Fruit fly (Drosophila melanogaster): Measurements from ENCODE around the gene CG7352.
A peak's percentile ranks its signal among the peaks of the same experiment; 100 is the strongest.

Gene CG7352

DNA sequence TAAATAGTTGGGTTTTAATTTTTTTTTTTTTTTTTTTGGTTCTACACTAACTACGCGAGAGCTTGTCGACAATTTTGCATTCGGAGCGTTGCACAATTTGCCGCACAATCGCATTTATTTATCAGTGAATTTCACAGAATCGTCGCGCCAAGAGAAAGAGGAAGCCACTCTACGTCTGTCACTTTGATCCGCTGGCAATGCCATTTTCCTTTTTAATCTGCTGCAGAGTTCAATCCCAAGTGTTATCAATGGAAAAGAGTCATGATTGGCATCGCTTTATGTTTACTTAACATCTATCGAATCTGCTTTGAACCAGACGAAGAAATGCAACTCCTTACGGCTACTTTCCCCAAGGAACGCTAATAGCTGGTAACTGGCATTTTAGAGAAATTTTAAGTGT is 17.8 kb upstream of the CG7352 start:
- TF ChIP-seq svp (GFP tag) = peak; percentile 99
- TF ChIP-seq CG34406 (GFP tag; optimal IDR thresholded peaks at IDR 0.05) = no peak
- no peak for TF ChIP-seq CG8119 (GFP tag; IDR thresholded peaks at IDR 0.05)
- TF ChIP-seq dsx (GFP tag; optimal IDR thresholded peaks at IDR 0.05; ENCODE audit: poor library complexity, severe bottlenecking) = peak; percentile 54
- no peak for TF ChIP-seq spab (GFP tag; optimal IDR thresholded peaks at IDR 0.05)

DNA sequence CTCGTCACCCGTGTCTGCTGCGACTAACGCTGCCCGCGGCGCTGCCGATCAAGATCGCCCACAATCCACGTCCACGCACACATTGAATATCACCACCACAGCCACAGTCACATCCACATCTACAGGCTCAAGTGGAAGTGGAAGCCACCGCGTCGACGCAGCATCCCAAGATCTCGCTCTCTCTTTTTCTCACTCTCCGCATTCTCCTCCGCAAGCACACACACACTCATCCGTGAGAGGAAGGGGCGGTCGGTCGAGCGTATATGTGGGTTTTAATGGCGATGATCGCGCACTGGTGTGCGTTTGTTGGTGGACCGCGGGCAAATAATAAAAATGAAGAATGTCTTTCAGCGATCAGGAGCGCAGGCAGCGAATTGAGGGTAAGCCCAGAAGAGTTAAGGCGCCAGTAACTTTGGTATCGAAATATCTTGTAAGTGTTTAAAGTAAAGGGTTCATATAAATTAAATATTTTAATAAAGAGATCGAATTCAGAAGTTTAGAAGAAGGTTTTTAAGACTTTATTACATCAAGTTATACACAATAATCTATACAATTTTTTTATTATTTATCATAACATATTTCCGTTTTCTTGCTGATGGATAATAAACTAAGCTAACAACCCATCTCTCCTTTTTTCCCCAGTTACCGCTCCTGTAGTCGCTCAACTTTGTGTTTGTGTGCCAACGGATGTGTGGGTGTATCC is 13.5 kb upstream of the CG7352 start, which contains the start of gene Poxm:
Gene Poxm (minus strand): TSS at position 25 of the 703 bp plus-strand sequence.
- TF ChIP-seq CG6854 (GFP tag; optimal IDR thresholded peaks at IDR 0.05) (peak; percentile 85), fkh (GFP tag; optimal IDR thresholded peaks at IDR 0.05) (peak; percentile 78), Sox14 (GFP tag; optimal IDR thresholded peaks at IDR 0.05) (peak; percentile 93), fd59A (GFP tag; optimal IDR thresholded peaks at IDR 0.05) (peak; percentile 96), Eip78C (GFP tag) (peak; percentile 99), Gug (GFP tag; IDR thresholded peaks at IDR 0.05) (peak; percentile 92), dac (GFP tag; optimal IDR thresholded peaks at IDR 0.05) (peak; percentile 95), svp (GFP tag) (peak; percentile 96), CG34406 (GFP tag; optimal IDR thresholded peaks at IDR 0.05) (peak; percentile 93), CG6276 (GFP tag; optimal IDR thresholded peaks at IDR 0.05) (peak; percentile 97), CG8632 (GFP tag; optimal IDR thresholded peaks at IDR 0.05) (peak; percentile 94), Ets21C (GFP tag; optimal IDR thresholded peaks at IDR 0.05) (peak; percentile 82), net (GFP tag; optimal IDR thresholded peaks at IDR 0.05) (peak; percentile 95), CG32006 (GFP tag; optimal IDR thresholded peaks at IDR 0.05) (peak; percentile 99), Sox102F (GFP tag; optimal IDR thresholded peaks at IDR 0.05) (peak; percentile 87), CG8319 (GFP tag; optimal IDR thresholded peaks at IDR 0.05) (peak; percentile 93), Hr39 (GFP tag; optimal IDR thresholded peaks at IDR 0.05) (peak; percentile 84), CG3032 (tag; optimal IDR thresholded peaks at IDR 0.05) (peak; percentile 98), fd85E (GFP tag; optimal IDR thresholded peaks at IDR 0.05) (peak; percentile 60), Lpt (GFP tag; optimal IDR thresholded peaks at IDR 0.05) (peak; percentile 96), CG9139 (GFP tag; optimal IDR thresholded peaks at IDR 0.05) (peak; percentile 89), Met (GFP tag; optimal IDR thresholded peaks at IDR 0.05) (peak; percentile 91), cyc (GFP tag; optimal IDR thresholded peaks at IDR 0.05) (peak; percentile 93), CG8119 (GFP tag; IDR thresholded peaks at IDR 0.05) (peak; percentile 97), CG1621 (tag; optimal IDR thresholded peaks at IDR 0.05) (peak; percentile 76), OdsH (GFP tag; optimal IDR thresholded peaks at IDR 0.05) (peak; percentile 98), Hr4 (GFP tag; optimal IDR thresholded peaks at IDR 0.05) (peak; percentile 97), Hr38 (GFP tag; optimal IDR thresholded peaks at IDR 0.05) (no peak), pdm3 (GFP tag; optimal IDR thresholded peaks at IDR 0.05) (peak; percentile 96), CG11294 (GFP tag; IDR thresholded peaks at IDR 0.05) (peak; percentile 87), CG11762 (GFP tag; optimal IDR thresholded peaks at IDR 0.05; ENCODE audit: insufficient read depth) (peak; percentile 94), ss (GFP tag; optimal IDR thresholded peaks at IDR 0.05) (peak; percentile 93 to 97), CG11902 (GFP tag; optimal IDR thresholded peaks at IDR 0.05) (peak; percentile 99), CG7368 (GFP tag; optimal IDR thresholded peaks at IDR 0.05) (peak; percentile 93), CG31627 (GFP tag; optimal IDR thresholded peaks at IDR 0.05) (peak; percentile 90), CG15336 (GFP tag; IDR thresholded peaks at IDR 0.05) (peak; percentile 94), Smox (GFP tag; optimal IDR thresholded peaks at IDR 0.05) (peak; percentile 90), acj6 (GFP tag; optimal IDR thresholded peaks at IDR 0.05) (peak; percentile 97), CG4318 (GFP tag; optimal IDR thresholded peaks at IDR 0.05) (peak; percentile 98), Blimp-1 (GFP tag; optimal IDR thresholded peaks at IDR 0.05) (peak; percentile 89), esn (GFP tag; optimal IDR thresholded peaks at IDR 0.05) (peak; percentile 94), CG6163 (GFP tag; IDR thresholded peaks at IDR 0.05) (peak; percentile 88), lz (GFP tag; optimal IDR thresholded peaks at IDR 0.05) (peak; percentile 95), CG10631 (GFP tag; optimal IDR thresholded peaks at IDR 0.05) (peak; percentile 97), CG6792 (GFP tag; optimal IDR thresholded peaks at IDR 0.05) (peak; percentile 96), Eip93F (GFP tag; optimal IDR thresholded peaks at IDR 0.05) (peak; percentile 24), spab (GFP tag; optimal IDR thresholded peaks at IDR 0.05) (peak; percentile 95)

All from whole organism, prepupa.